Worm (Caenorhabditis elegans) whole organism, L4 larva: Measurements from ENCODE around the gene pho-13.
A peak's percentile ranks its signal among the peaks of the same experiment; 100 is the strongest.

Experiments
- D1046.2 ChIP-seq: fragments of 200-800 bp; sonication (Bioruptor generic); IDR thresholded peaks from 2 replicates; pipeline ENCODE4 v1.3.6; 2022; ENCODE audit warnings: missing genetic modification characterization, missing compliant biosample characterization
- F37D6.2 ChIP-seq: sonication (generic microtip); optimal IDR thresholded peaks from 2 replicates; lab custom pipeline; 2016; ENCODE audit warnings: mild to moderate bottlenecking, missing genetic modification characterization, missing compliant biosample characterization
- R02D3.7 ChIP-seq: fragments of 150-350 bp; sonication (generic microtip); optimal IDR thresholded peaks from 3 replicates; lab custom pipeline; 2014; ENCODE audit warnings: missing biosample characterization, missing genetic modification characterization
- T20F7.1 ChIP-seq: fragments of 200-800 bp; sonication (Bioruptor generic); optimal IDR thresholded peaks from 2 replicates; lab custom pipeline; 2018; ENCODE audit warnings: mild to moderate bottlenecking, missing genetic modification characterization, missing compliant biosample characterization
- T26A8.4 ChIP-seq: fragments of 200-800 bp; sonication (Bioruptor generic); IDR thresholded peaks from 2 replicates; pipeline ENCODE4 v1.3.6; 2022; ENCODE audit warnings: missing genetic modification characterization, missing compliant biosample characterization
- Y48G9A.11 ChIP-seq: fragments of 200-800 bp; sonication (Bioruptor generic); IDR thresholded peaks from 2 replicates; pipeline ENCODE4 v1.3.6; 2022; ENCODE audit warnings: missing genetic modification reagents, missing genetic modification characterization, missing compliant biosample characterization
- ZK337.2 ChIP-seq: fragments of 200-800 bp; sonication (Bioruptor generic); IDR thresholded peaks from 2 replicates; pipeline ENCODE4 v1.3.6; 2022; ENCODE audit warnings: missing genetic modification reagents, missing genetic modification characterization, missing compliant biosample characterization
- aha-1 ChIP-seq: fragments of 150-350 bp; peaks from one replicate; lab custom pipeline; 2014; ENCODE audit warnings: missing biosample characterization, missing genetic modification characterization
- ama-1 ChIP-seq: fragments of 150-350 bp; optimal IDR thresholded peaks from 2 replicates; lab custom pipeline; 2014; ENCODE audit warnings: inconsistent platforms, mixed read lengths
- arid-1 ChIP-seq: fragments of 200-800 bp; sonication (Bioruptor generic); conservative IDR thresholded peaks from 2 replicates; pipeline ENCODE4 v1.3.6; 2022; ENCODE audit warnings: missing genetic modification reagents, missing genetic modification characterization, missing compliant biosample characterization
- ceh-20 ChIP-seq: fragments of 200-800 bp; sonication (Bioruptor generic); IDR thresholded peaks from 2 replicates; pipeline ENCODE4 v1.3.6; 2022; ENCODE audit warnings: missing genetic modification reagents, missing genetic modification characterization, missing compliant biosample characterization
- ceh-32 ChIP-seq: sonication (generic microtip); optimal IDR thresholded peaks from 2 replicates; lab custom pipeline; 2016; ENCODE audit warnings: mild to moderate bottlenecking, missing genetic modification characterization, missing compliant biosample characterization; ENCODE audit not compliant: poor library complexity
- ceh-62 ChIP-seq: sonication (generic microtip); optimal IDR thresholded peaks from 2 replicates; lab custom pipeline; 2017; ENCODE audit warnings: missing biosample characterization, missing genetic modification characterization
- daf-16 ChIP-seq, 3 experiments: sonication (generic microtip); optimal IDR thresholded peaks; 2 replicates each; lab custom pipeline; 2016 to 2017; ENCODE audit warnings: missing genetic modification characterization in 3 of 3, missing genetic modification reagents in 3 of 3, mild to moderate bottlenecking in 2 of 3, missing compliant biosample characterization in 2 of 3, missing biosample characterization in 1 of 3, moderate library complexity in 1 of 3
- dmd-6 ChIP-seq: fragments of 200-800 bp; sonication (Bioruptor generic); IDR thresholded peaks from 2 replicates; pipeline ENCODE4 v1.3.6; 2022; ENCODE audit warnings: missing genetic modification reagents, missing genetic modification characterization, missing compliant biosample characterization
- dmd-9 ChIP-seq: fragments of 200-800 bp; sonication (Bioruptor generic); IDR thresholded peaks from 2 replicates; pipeline ENCODE4 v1.3.6; 2022; ENCODE audit warnings: missing genetic modification reagents, missing genetic modification characterization, missing compliant biosample characterization
- dpl-1 ChIP-seq: fragments of 150-350 bp; optimal IDR thresholded peaks from 2 replicates; lab custom pipeline; 2014; ENCODE audit warnings: missing biosample characterization, missing genetic modification reagents, missing genetic modification characterization
- duxl-1 ChIP-seq: sonication (generic microtip); optimal IDR thresholded peaks from 2 replicates; lab custom pipeline; 2016; ENCODE audit warnings: mild to moderate bottlenecking, missing genetic modification characterization, moderate library complexity, missing compliant biosample characterization; ENCODE audit not compliant: poor library complexity
- dve-1 ChIP-seq: sonication (generic microtip); optimal IDR thresholded peaks from 2 replicates; lab custom pipeline; 2017; ENCODE audit warnings: antibody characterized with exemption, mild to moderate bottlenecking, missing genetic modification characterization, missing compliant biosample characterization; ENCODE audit not compliant: insufficient read depth
- hif-1 ChIP-seq, 2 experiments: sonication (generic microtip); optimal IDR thresholded peaks; 2 replicates each; lab custom pipeline; 2016 to 2017; ENCODE audit warnings: missing compliant biosample characterization in 2 of 2, missing genetic modification characterization in 2 of 2, missing genetic modification reagents in 2 of 2, missing genotype in 2 of 2, mild to moderate bottlenecking in 1 of 2
- jun-1 ChIP-seq: fragments of 150-350 bp; optimal IDR thresholded peaks from 2 replicates; lab custom pipeline; 2014; ENCODE audit warnings: missing biosample characterization, missing genetic modification reagents, missing genetic modification characterization
- lsy-2 ChIP-seq, 2 experiments: fragments of 150-350 bp in 1 of 2; sonication (generic microtip) in 1 of 2; optimal IDR thresholded peaks; 2 replicates each; lab custom pipeline; 2014 to 2017; ENCODE audit warnings: missing biosample characterization in 2 of 2, missing genetic modification characterization in 2 of 2
- madf-9 ChIP-seq: fragments of 200-800 bp; sonication (Bioruptor generic); conservative IDR thresholded peaks from 2 replicates; pipeline ENCODE4 v1.3.6; 2022; ENCODE audit warnings: missing genetic modification reagents, missing genetic modification characterization, missing compliant biosample characterization
- mdt-29 ChIP-seq: fragments of 200-800 bp; sonication (Bioruptor generic); IDR thresholded peaks from 2 replicates; pipeline ENCODE4 v1.3.6; 2022; ENCODE audit warnings: missing genetic modification reagents, missing genetic modification characterization, missing compliant biosample characterization
- mes-2 ChIP-seq: sonication (generic microtip); optimal IDR thresholded peaks from 2 replicates; lab custom pipeline; 2016; ENCODE audit warnings: missing genotype, mild to moderate bottlenecking, missing genetic modification characterization, missing compliant biosample characterization; ENCODE audit not compliant: poor library complexity, severe bottlenecking
- mxl-2 ChIP-seq: fragments of 200-800 bp; sonication (Bioruptor generic); conservative IDR thresholded peaks from 2 replicates; pipeline ENCODE4 v1.3.6; 2022; ENCODE audit warnings: missing genetic modification reagents, missing genetic modification characterization, missing compliant biosample characterization
- nhr-102 ChIP-seq: sonication (generic microtip); optimal IDR thresholded peaks from 2 replicates; lab custom pipeline; 2016; ENCODE audit warnings: mild to moderate bottlenecking, missing genetic modification characterization, moderate library complexity, missing compliant biosample characterization
- nhr-28 ChIP-seq: fragments of 150-350 bp; optimal IDR thresholded peaks from 2 replicates; lab custom pipeline; 2014; ENCODE audit warnings: missing biosample characterization, missing genetic modification characterization
- nhr-6 ChIP-seq: fragments of 150-350 bp; optimal IDR thresholded peaks from 2 replicates; lab custom pipeline; 2014; ENCODE audit warnings: missing biosample characterization, missing genetic modification characterization
- pha-4 ChIP-seq, 2 experiments: fragments of 150-350 bp in 1 of 2; fragments of 200-800 bp in 1 of 2; sonication (Bioruptor generic) in 1 of 2; IDR thresholded peaks in 1 of 2; optimal IDR thresholded peaks in 1 of 2; 2 replicates each; pipeline versions ENCODE4 v1.3.6 to Lab custom; 2014 to 2022; ENCODE audit warnings: missing genetic modification characterization in 2 of 2, missing genetic modification reagents in 2 of 2, missing biosample characterization in 1 of 2, missing compliant biosample characterization in 1 of 2
- rbr-2 ChIP-seq: sonication (generic microtip); optimal IDR thresholded peaks from 2 replicates; lab custom pipeline; 2016; ENCODE audit warnings: missing genotype, missing genetic modification characterization, missing compliant biosample characterization
- skn-1 ChIP-seq: fragments of 150-350 bp; optimal IDR thresholded peaks from 2 replicates; lab custom pipeline; 2014; ENCODE audit warnings: missing biosample characterization, missing genetic modification characterization
- snpc-1.2 ChIP-seq: fragments of 200-800 bp; sonication (Bioruptor generic); IDR thresholded peaks from 2 replicates; pipeline ENCODE4 v1.3.6; 2022; ENCODE audit warnings: missing genetic modification reagents, missing genetic modification characterization, missing compliant biosample characterization
- unc-39 ChIP-seq: sonication (generic microtip); optimal IDR thresholded peaks from 2 replicates; lab custom pipeline; 2017; ENCODE audit warnings: missing biosample characterization, missing genetic modification characterization
- unc-62 ChIP-seq, 3 experiments: fragments of 150-350 bp in 1 of 3; sonication (generic microtip); optimal IDR thresholded peaks in 2 of 3; peaks in 1 of 3; 1 replicate in 1 of 3; 2 replicates in 2 of 3; lab custom pipeline; 2014 to 2017; ENCODE audit warnings: missing biosample characterization in 3 of 3, missing genetic modification characterization in 3 of 3, missing genetic modification reagents in 3 of 3, missing genotype in 1 of 3
- zfp-3 ChIP-seq: fragments of 200-800 bp; sonication (Bioruptor generic); conservative IDR thresholded peaks from 2 replicates; pipeline ENCODE4 v1.3.6; 2022; ENCODE audit warnings: missing genetic modification reagents, missing genetic modification characterization, missing compliant biosample characterization
- zip-11 ChIP-seq: fragments of 200-800 bp; sonication (Bioruptor generic); IDR thresholded peaks from 2 replicates; pipeline ENCODE4 v1.3.6; 2022; ENCODE audit warnings: missing genetic modification characterization, missing compliant biosample characterization
- zip-2 ChIP-seq: fragments of 150-350 bp; optimal IDR thresholded peaks from 2 replicates; lab custom pipeline; 2014; ENCODE audit warnings: missing biosample characterization, missing genetic modification characterization
- ztf-11 ChIP-seq: fragments of 150-350 bp; optimal IDR thresholded peaks from 2 replicates; lab custom pipeline; 2014; ENCODE audit warnings: missing biosample characterization, missing genetic modification characterization

Gene pho-13

DNA sequence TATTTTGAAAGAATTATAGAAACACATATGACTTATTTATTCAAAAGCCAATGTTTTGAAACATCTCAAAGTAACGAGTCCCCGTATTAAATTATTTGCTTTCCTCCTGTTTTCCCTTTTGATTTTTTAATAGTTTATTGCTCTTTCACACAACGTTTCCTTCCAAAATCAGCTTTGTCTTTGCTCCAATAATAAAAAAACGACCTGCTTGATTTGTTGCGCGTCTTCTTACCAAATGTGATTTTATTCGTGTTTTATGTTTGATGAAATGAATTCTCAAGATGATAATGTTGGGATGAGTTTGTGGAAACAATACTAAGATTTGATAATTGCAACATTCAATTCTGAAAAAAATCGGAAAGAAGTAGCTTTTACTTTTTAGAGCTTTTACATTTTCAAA lies 5.5 kb upstream of the pho-13 start:
- TF ChIP-seq nhr-102 (tag; lab: Kevin White, UChicago) (no peak), T20F7.1 (no peak), skn-1 (tag; lab: Kevin White, UChicago) (no peak), unc-39 (no peak), T26A8.4 (GFP tag; lab: Robert Waterston, UW) (peak; percentile 12), nhr-28 (tag; lab: Kevin White, UChicago) (peak; percentile 29), R02D3.7 (tag; lab: Kevin White, UChicago) (no peak), D1046.2 (GFP tag; lab: Robert Waterston, UW) (no peak), snpc-1.2 (GFP tag; lab: Robert Waterston, UW) (0 out of 2 replicates have a peak, but pooled peaks have one; percentile 26), zip-11 (GFP tag; lab: Robert Waterston, UW) (no peak), unc-62 (GFP tag; optimal IDR thresholded peaks at IDR 0.05 in 1 of 2; lab: Kevin White, UChicago) (peak in 1 of 2 experiments; percentile 91), unc-62 (tag; optimal IDR thresholded peaks at IDR 0.05; lab: Kevin White, UChicago) (no peak)
- TF ChIP-seq, all 104 proteins: peak for 4

DNA sequence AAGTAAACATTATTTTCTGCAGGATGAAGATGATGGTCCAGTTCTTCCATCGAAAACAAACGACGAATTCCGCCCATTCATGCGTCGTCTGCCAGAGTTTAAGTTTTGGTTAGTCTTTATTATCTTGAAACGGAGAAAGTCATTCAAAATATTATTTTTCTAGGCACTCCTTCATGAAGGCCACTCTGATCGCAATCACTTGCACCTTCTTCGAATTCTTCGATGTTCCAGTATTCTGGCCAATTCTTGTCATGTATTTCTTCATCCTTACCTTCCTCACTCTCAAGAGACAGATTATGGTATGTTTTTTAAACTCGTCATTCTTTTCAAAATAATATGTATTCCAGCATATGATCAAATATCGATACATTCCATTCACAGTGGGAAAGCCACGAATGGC lies 5.0 kb upstream of the pho-13 start:
- TF ChIP-seq nhr-28 (tag; lab: Kevin White, UChicago): peak; percentile 51
- peak; percentile 70; the same call in 1 of the 2 replicates for TF ChIP-seq T26A8.4 (GFP tag; lab: Robert Waterston, UW)
- TF ChIP-seq zip-2 (tag; lab: Kevin White, UChicago): no peak

DNA sequence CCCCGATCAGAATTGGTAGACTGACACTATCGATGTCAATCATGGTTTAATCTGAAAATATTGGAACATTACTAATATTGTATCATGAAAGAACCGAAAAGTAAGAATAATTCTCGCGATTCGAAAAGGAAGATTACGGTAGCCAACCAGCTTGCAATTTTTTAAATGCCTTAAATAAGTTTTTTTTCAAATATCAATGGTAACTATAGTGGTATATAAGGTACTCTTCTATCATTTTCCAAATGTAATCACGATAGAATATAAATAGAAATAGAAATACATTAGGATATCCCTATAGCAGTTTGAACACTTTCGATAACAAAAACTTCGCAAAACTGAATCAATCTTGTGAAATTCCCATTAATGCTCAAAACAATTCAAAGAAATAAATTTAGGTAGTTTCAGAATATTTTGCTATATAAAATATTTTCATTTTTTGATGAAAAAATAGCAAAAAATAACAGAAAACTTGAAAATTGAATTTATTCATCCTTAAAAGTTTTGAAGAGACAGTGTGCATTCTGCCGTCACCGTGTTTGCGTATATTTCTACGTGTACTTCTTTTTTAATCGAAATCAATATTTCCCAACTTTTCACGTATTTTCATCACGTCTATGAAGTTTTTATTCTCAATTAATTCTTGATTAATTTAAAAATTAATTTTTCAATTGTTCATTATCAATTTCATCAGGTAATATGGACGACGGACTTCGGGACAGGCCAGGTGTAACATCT lies 4.0 kb upstream of the pho-13 start, which contains the start of the genes F46C5.9 and rer-1:
Gene F46C5.9 (minus strand): TSS at position 51 of the 735 bp plus-strand sequence.
Gene rer-1 (plus strand): TSS at position 692 of the 735 bp plus-strand sequence.
- TF ChIP-seq rbr-2 (tag; lab: Kevin White, UChicago): peak; percentile 32
- peak; percentile 55 for TF ChIP-seq aha-1
- no peak for TF ChIP-seq daf-16 (GFP tag; optimal IDR thresholded peaks at IDR 0.05; lab: Kevin White, UChicago)
- peak; percentile 30 for TF ChIP-seq daf-16 (tag; optimal IDR thresholded peaks at IDR 0.05; lab: Kevin White, UChicago)
- no peak for TF ChIP-seq ZK337.2
- no peak for TF ChIP-seq jun-1 (tag; lab: Kevin White, UChicago)
- peak; percentile 5 for TF ChIP-seq nhr-6 (tag; lab: Kevin White, UChicago)
- no peak for TF ChIP-seq pha-4 (GFP tag; IDR thresholded peaks at IDR 0.05; lab: Robert Waterston, UW)
- TF ChIP-seq pha-4 (tag; optimal IDR thresholded peaks at IDR 0.05; lab: Kevin White, UChicago): peak; percentile 75
- TF ChIP-seq hif-1 (tag; optimal IDR thresholded peaks at IDR 0.05; lab: Kevin White, UChicago): peak in 1 of 2 experiments; percentile 7
- TF ChIP-seq lsy-2 (tag; optimal IDR thresholded peaks at IDR 0.05; lab: Kevin White, UChicago): peak in 1 of 2 experiments; percentile 75
- TF ChIP-seq dpl-1 (GFP tag; lab: Kevin White, UChicago): peak; percentile 27
- peak; percentile 7 for TF ChIP-seq nhr-28 (tag; lab: Kevin White, UChicago)
- peak; percentile 26 for TF ChIP-seq mes-2 (tag; lab: Kevin White, UChicago)
- TF ChIP-seq Y48G9A.11 (GFP tag; lab: Robert Waterston, UW): no peak
- TF ChIP-seq ceh-32 (tag; lab: Kevin White, UChicago): no peak
- TF ChIP-seq T20F7.1: peak; percentile 33
- peak; percentile 11 for TF ChIP-seq dve-1 (tag; lab: Kevin White, UChicago)

DNA sequence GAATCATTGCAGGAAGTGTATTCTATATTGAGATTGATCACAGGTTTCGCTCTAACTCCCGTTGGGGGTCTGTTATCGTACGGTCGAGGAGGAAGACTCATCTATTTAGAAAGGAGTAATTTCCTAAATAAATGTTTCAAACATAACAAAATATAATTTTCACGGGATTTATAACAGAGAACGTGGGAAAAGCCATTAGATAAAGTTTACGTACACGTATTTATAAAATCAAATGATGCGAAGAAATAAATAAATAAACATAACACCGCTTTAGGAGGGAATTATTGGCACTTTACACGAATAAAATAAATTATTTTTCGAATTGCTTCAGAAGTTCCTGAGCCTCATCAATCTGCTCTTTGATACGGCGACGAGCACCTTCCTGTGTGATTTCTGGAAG lies 1.7 kb upstream of the pho-13 start, which contains the start of gene F07H5.10:
Gene F07H5.10 (minus strand): TSS at position 101 of the 400 bp plus-strand sequence.
- TF ChIP-seq ama-1 (lab: Kevin White, UChicago) (no peak), aha-1 (peak; percentile 23)

DNA sequence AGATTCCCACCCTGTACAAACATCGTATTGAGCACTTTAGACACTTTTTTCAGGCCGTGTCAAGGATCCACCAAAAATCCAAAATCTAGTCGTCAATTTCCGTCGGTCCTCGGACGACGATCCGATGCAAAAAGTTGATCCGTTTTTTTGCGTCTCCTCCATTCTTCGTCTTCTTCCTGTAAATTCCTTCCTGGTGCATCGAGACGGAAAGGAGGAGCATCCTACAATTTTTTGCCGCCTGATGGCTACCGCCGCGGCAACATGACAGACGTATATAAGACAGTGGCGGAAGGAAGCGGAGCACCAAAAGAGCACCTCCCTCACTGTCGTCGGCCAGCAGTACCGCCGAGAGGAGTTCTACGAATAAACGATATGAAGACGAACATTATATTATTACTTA lies 6.0 kb downstream of the pho-13 start, which contains the start of gene appg-2:
Gene appg-2 (plus strand): TSS at position 301 of the 400 bp plus-strand sequence.
- TF ChIP-seq mxl-2 (GFP tag; lab: Robert Waterston, UW) (no peak), ceh-62 (tag; lab: Kevin White, UChicago) (no peak), nhr-28 (tag; lab: Kevin White, UChicago) (no peak), ceh-20 (GFP tag; lab: Robert Waterston, UW) (no peak), dmd-6 (GFP tag; lab: Robert Waterston, UW) (no peak), ama-1 (lab: Kevin White, UChicago) (no peak), D1046.2 (GFP tag; lab: Robert Waterston, UW) (no peak), mdt-29 (GFP tag; lab: Robert Waterston, UW) (no peak), F37D6.2 (tag; lab: Kevin White, UChicago) (no peak), ztf-11 (tag; lab: Kevin White, UChicago) (no peak), dmd-9 (GFP tag; lab: Robert Waterston, UW) (no peak), zfp-3 (GFP tag; lab: Robert Waterston, UW) (no peak), madf-9 (GFP tag; lab: Robert Waterston, UW) (no peak), duxl-1 (tag; lab: Kevin White, UChicago) (no peak), arid-1 (GFP tag; lab: Robert Waterston, UW) (no peak)
